Worm (Caenorhabditis elegans) whole organism, mixed stage, embryonic: ENCODE results near the gene F54F2.6.

Experiments used
- bed-3 ChIP-seq: fragments of 200-800 bp; sonication (Bioruptor generic); optimal IDR thresholded peaks from 3 replicates; lab custom pipeline; 2018; ENCODE audit warnings: mild to moderate bottlenecking, missing genetic modification characterization, moderate library complexity, missing compliant biosample characterization
- cnd-1 ChIP-seq: fragments of 200-800 bp; sonication (Bioruptor generic); optimal IDR thresholded peaks from 2 replicates; lab custom pipeline; 2018; ENCODE audit warnings: mild to moderate bottlenecking, missing genetic modification characterization, missing compliant biosample characterization
- elt-3 ChIP-seq: fragments of 150-350 bp; optimal IDR thresholded peaks from 2 replicates; lab custom pipeline; 2014; ENCODE audit warnings: missing biosample characterization, missing genetic modification characterization
- lin-13 ChIP-seq: fragments of 150-350 bp; optimal IDR thresholded peaks from 2 replicates; lab custom pipeline; 2014; ENCODE audit warnings: missing biosample characterization, missing genetic modification characterization
- mab-5 ChIP-seq: fragments of 150-350 bp; optimal IDR thresholded peaks from 2 replicates; lab custom pipeline; 2014; ENCODE audit warnings: missing biosample characterization, missing genetic modification characterization
- mls-2 ChIP-seq: sonication (generic microtip); optimal IDR thresholded peaks from 2 replicates; lab custom pipeline; 2016; ENCODE audit warnings: mild to moderate bottlenecking, missing genetic modification characterization, moderate library complexity, missing compliant biosample characterization
- nhr-12 ChIP-seq: fragments of 150-350 bp; optimal IDR thresholded peaks from 2 replicates; lab custom pipeline; 2014; ENCODE audit warnings: missing biosample characterization, missing genetic modification characterization
- snpc-4 ChIP-seq: fragments of 150-350 bp; optimal IDR thresholded peaks from 2 replicates; lab custom pipeline; 2014; ENCODE audit warnings: missing biosample characterization, missing genetic modification characterization
- sptf-1 ChIP-seq: sonication (generic microtip); optimal IDR thresholded peaks from 2 replicates; lab custom pipeline; 2017; ENCODE audit warnings: mild to moderate bottlenecking, missing genetic modification characterization, moderate library complexity, missing compliant biosample characterization
- unc-62 ChIP-seq: fragments of 150-350 bp; optimal IDR thresholded peaks from 2 replicates; lab custom pipeline; 2014; ENCODE audit warnings: missing biosample characterization, missing genetic modification reagents, missing genetic modification characterization
- ztf-11 ChIP-seq: fragments of 150-350 bp; optimal IDR thresholded peaks from 2 replicates; lab custom pipeline; 2014; ENCODE audit warnings: missing biosample characterization, missing genetic modification characterization

- TF ChIP-seq unc-62 (GFP tag; lab: Kevin White, UChicago) (no peak), mab-5 (tag; lab: Kevin White, UChicago) (no peak), ztf-11 (tag; lab: Kevin White, UChicago) (no peak), elt-3 (tag; lab: Kevin White, UChicago) (no peak), cnd-1 (no peak), lin-13 (no peak), snpc-4 (tag; lab: Kevin White, UChicago) (no peak), sptf-1 (tag; lab: Kevin White, UChicago) (no peak), nhr-12 (tag; lab: Kevin White, UChicago) (no peak), mls-2 (no peak), bed-3 (GFP tag; lab: Kevin White, UChicago) (no peak)
Measured at ce11 chrIII:8750606-8751005, 49.9 kb downstream of the F54F2.6 start, which contains the start of gene ugtp-1.
